Fruit fly (Drosophila melanogaster) whole organism, pupa: ENCODE measurements around the gene CG15014.

ENCODE experiments used
- CG10348 ChIP-seq: fragments of 200-800 bp; sonication (Bioruptor generic); IDR thresholded peaks from 2 replicates; pipeline ENCODE4 v1.3.6; 2022; ENCODE audit warnings: missing biosample characterization, missing genetic modification characterization
- CG12605 ChIP-seq: fragments of 200-800 bp; sonication (Bioruptor generic); IDR thresholded peaks from 2 replicates; pipeline ENCODE4 v1.3.6; 2022; ENCODE audit warnings: missing biosample characterization, missing genetic modification characterization
- CG13204 ChIP-seq: fragments of 200-800 bp; sonication (Bioruptor generic); optimal IDR thresholded peaks from 2 replicates; lab custom pipeline; 2018; ENCODE audit warnings: missing biosample characterization, mild to moderate bottlenecking, missing genetic modification characterization, moderate library complexity
- CG14655 ChIP-seq: fragments of 200-800 bp; sonication (Bioruptor generic); optimal IDR thresholded peaks from 3 replicates; lab custom pipeline; 2017; ENCODE audit warnings: mild to moderate bottlenecking, missing biosample characterization, missing genetic modification reagents, missing genetic modification characterization
- CG15710 ChIP-seq: fragments of 200-800 bp; sonication (Bioruptor generic); optimal IDR thresholded peaks from 2 replicates; lab custom pipeline; 2018; ENCODE audit warnings: missing biosample characterization, mild to moderate bottlenecking, missing genetic modification characterization, moderate library complexity
- CG17806 ChIP-seq: fragments of 200-800 bp; sonication (Bioruptor generic); optimal IDR thresholded peaks from 2 replicates; lab custom pipeline; 2018; ENCODE audit warnings: missing biosample characterization, mild to moderate bottlenecking, missing genetic modification characterization, moderate library complexity
- CG32121 ChIP-seq: fragments of 200-800 bp; sonication (Bioruptor generic); IDR thresholded peaks from 2 replicates; pipeline ENCODE4 v1.3.6; 2022; ENCODE audit warnings: missing biosample characterization, missing genetic modification characterization
- CG34367 ChIP-seq: fragments of 200-800 bp; sonication (Bioruptor generic); optimal IDR thresholded peaks from 2 replicates; lab custom pipeline; 2018; ENCODE audit warnings: missing biosample characterization, mild to moderate bottlenecking, missing genetic modification characterization
- CG4496 ChIP-seq: fragments of 200-800 bp; sonication (Bioruptor generic); IDR thresholded peaks from 3 replicates; pipeline ENCODE4 v1.3.6; 2022; ENCODE audit warnings: missing biosample characterization, missing genetic modification characterization
- CG8159 ChIP-seq: fragments of 200-800 bp; sonication (Bioruptor generic); optimal IDR thresholded peaks from 3 replicates; lab custom pipeline; 2018; ENCODE audit warnings: missing biosample characterization, mild to moderate bottlenecking, missing genetic modification characterization, moderate library complexity
- CG8301 ChIP-seq: fragments of 200-800 bp; sonication (Bioruptor generic); optimal IDR thresholded peaks from 2 replicates; lab custom pipeline; 2018; ENCODE audit warnings: missing biosample characterization, mild to moderate bottlenecking, missing genetic modification characterization
- CG9948 ChIP-seq: fragments of 200-800 bp; sonication (Bioruptor generic); optimal IDR thresholded peaks from 2 replicates; lab custom pipeline; 2018; ENCODE audit warnings: missing biosample characterization, mild to moderate bottlenecking, missing genetic modification characterization, moderate library complexity
- D1 ChIP-seq: fragments of 200-800 bp; sonication (Bioruptor generic); optimal IDR thresholded peaks from 2 replicates; lab custom pipeline; 2018; ENCODE audit warnings: missing biosample characterization, mild to moderate bottlenecking, missing genetic modification characterization, moderate library complexity
- EcR ChIP-seq: fragments of 200-800 bp; sonication (Bioruptor generic); optimal IDR thresholded peaks from 3 replicates; lab custom pipeline; 2019; ENCODE audit warnings: missing biosample characterization, missing genetic modification characterization, mild to moderate bottlenecking, moderate library complexity, missing genetic modification reagents
- Ets98B ChIP-seq: fragments of 200-800 bp; sonication (Bioruptor generic); IDR thresholded peaks from 2 replicates; pipeline ENCODE4 v1.3.6; 2022; ENCODE audit warnings: missing biosample characterization, missing genetic modification characterization
- Pif1A ChIP-seq: fragments of 200-800 bp; sonication (Bioruptor generic); optimal IDR thresholded peaks from 3 replicates; lab custom pipeline; 2016; ENCODE audit warnings: missing biosample characterization, missing genetic modification characterization
- Pif1B ChIP-seq: fragments of 200-800 bp; sonication (Bioruptor generic); optimal IDR thresholded peaks from 3 replicates; lab custom pipeline; 2016; ENCODE audit warnings: missing biosample characterization, missing genetic modification characterization
- Snoo ChIP-seq: fragments of 200-800 bp; sonication (Bioruptor generic); optimal IDR thresholded peaks from 3 replicates; lab custom pipeline; 2017; ENCODE audit warnings: missing biosample characterization, mild to moderate bottlenecking, missing genetic modification characterization, inconsistent platforms
- fd96Ca ChIP-seq: fragments of 200-800 bp; sonication (Bioruptor generic); IDR thresholded peaks from 3 replicates; pipeline ENCODE4 v1.3.6; 2022; ENCODE audit warnings: missing biosample characterization, missing genetic modification characterization
- gl ChIP-seq: fragments of 200-800 bp; sonication (Bioruptor generic); optimal IDR thresholded peaks from 2 replicates; lab custom pipeline; 2018; ENCODE audit warnings: missing biosample characterization, mild to moderate bottlenecking, missing genetic modification characterization
- rn ChIP-seq: fragments of 200-800 bp; sonication (Bioruptor generic); IDR thresholded peaks from 2 replicates; pipeline ENCODE4 v1.3.6; 2022; ENCODE audit warnings: missing biosample characterization, missing genetic modification characterization

CG15014 gene

DNA sequence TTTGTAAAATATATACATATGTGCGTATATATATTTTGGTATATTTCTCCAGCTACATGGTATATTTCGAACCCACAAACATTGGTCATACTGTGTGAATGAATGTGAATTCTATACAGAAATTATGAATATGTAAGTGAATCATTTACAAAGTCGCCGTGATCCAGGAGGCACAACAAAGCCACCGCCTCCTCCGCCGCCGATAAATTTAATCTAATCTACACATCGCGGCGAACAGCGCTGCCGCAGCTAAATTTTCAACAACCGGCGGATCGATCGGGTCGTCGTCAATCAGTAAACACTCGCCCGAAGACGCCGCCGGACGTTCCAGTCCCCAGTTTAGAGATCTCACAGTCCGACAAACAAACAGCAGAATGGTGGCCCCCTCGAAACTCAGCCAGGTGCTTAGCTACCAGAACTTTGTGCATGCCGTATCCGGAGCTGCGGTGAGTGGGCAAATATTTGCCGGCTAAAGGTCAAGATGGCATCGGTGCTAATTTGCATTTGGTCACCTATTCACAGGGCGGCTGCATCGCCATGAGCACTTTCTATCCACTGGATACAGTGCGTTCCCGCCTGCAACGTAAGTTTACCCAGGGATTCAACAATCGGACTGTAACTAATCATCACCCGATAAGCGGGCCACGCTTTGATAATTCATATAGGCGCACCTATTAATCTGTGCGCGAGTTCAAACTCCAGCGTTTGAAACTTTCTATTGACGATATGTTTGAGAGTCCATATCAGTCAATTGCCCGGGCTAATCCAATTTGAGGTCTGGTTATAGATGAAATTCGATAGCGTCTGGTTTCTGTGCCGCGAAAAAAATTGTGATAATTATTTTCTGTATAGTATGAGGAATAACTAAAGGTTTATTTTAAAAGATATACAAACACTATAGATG is 3.1 kb downstream of the CG15014 start, which contains the start of gene PMP34:
TSS of gene PMP34 (plus strand) at position 79 of the 904 bp plus-strand sequence.
- no peak for TF ChIP-seq CG8159 (tag; lab: Kevin White, UChicago)
- no peak for TF ChIP-seq gl (tag; lab: Kevin White, UChicago)
- TF ChIP-seq Pif1A = no peak
- 0 out of 2 replicates have a peak, but pooled peaks have one; percentile 15 for TF ChIP-seq CG32121
- TF ChIP-seq rn (GFP tag; lab: Robert Waterston, UW) = no peak
- no peak for TF ChIP-seq Ets98B (GFP tag; lab: Robert Waterston, UW)

DNA sequence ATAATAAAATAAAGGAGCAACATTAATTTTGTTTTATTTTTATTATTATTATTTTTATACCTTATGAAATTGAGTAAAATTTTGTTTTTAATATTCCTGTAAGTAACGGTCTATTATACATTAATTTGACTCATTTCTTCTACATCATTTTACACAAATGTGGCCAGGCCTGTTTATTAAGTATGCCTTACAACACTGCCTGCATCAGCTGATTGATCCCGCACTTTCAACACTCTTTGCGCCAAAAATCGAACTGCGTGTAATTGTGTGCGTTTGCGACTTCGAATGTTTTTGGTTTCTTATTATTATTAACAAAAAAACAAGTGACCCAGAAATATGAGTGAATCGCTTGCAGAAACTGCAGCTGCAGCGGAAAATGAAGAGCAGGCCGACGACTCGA is 8.8 kb downstream of the CG15014 start, which contains the start of gene Claspin:
TSS of gene Claspin (plus strand) at position 185 of the 400 bp plus-strand sequence.
- TF ChIP-seq D1 (tag; lab: Kevin White, UChicago) (peak; percentile 74), EcR (GFP tag; lab: Kevin White, UChicago) (no peak), Pif1A (no peak), gl (tag; lab: Kevin White, UChicago) (no peak), Snoo (tag; lab: Kevin White, UChicago) (peak; percentile 15), CG12605 (GFP tag; lab: Robert Waterston, UW) (no peak), CG8301 (no peak)

dm6 chr3L:4310604-4311003 is 11.5 kb downstream of the CG15014 start:
- TF ChIP-seq CG12605 (GFP tag; lab: Robert Waterston, UW) = no peak
- no peak for TF ChIP-seq Pif1B
- no peak for TF ChIP-seq CG34367 (tag; lab: Kevin White, UChicago)
- no peak for TF ChIP-seq CG10348 (GFP tag; lab: Robert Waterston, UW)
- no peak for TF ChIP-seq CG17806
- no peak for TF ChIP-seq CG13204 (GFP tag; lab: Kevin White, UChicago)
- no peak for TF ChIP-seq gl (tag; lab: Kevin White, UChicago)
- no peak for TF ChIP-seq D1 (tag; lab: Kevin White, UChicago)
- no peak for TF ChIP-seq Ets98B (GFP tag; lab: Robert Waterston, UW)
- TF ChIP-seq rn (GFP tag; lab: Robert Waterston, UW) = no peak

DNA sequence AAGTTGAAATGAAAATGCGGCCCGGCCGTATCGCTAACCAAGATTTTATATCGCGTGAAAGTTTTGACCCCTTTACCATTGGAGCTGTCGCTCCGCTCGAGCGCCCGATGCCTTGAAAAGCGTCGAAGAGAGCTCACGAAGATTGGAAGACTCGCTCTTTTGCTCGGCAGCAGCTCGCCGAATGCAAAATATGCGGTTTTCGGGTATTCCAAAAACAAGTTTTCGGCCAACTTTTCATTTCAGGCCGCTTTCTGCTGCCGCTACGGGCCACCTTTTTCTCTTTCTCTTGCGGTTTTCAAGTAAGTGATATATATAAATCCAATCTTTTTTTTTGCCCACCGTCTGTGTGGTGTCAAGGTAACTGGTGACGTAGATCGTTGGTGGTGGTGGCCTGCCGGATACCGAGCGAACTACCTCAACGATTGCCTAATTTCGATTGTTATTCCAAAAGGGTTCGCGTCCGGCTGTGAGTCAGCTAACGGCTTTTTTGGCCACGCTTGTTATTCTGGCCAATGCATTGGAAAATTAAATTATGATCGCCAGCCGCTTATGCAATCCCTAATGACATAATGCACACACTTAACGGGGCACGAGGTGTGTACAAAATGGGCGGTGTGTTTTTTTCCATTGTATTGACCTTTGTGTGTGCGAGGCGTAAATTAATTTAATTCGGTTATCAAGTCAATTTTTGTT is 14.2 kb downstream of the CG15014 start, which contains the start of gene dyl:
TSS of gene dyl (minus strand) at position 28 of the 693 bp plus-strand sequence.
- TF ChIP-seq Pif1A (no peak), CG10348 (GFP tag; lab: Robert Waterston, UW) (no peak), CG13204 (GFP tag; lab: Kevin White, UChicago) (no peak), D1 (tag; lab: Kevin White, UChicago) (no peak), CG15710 (tag; lab: Kevin White, UChicago) (no peak), CG14655 (GFP tag; lab: Kevin White, UChicago) (no peak), CG17806 (no peak), CG4496 (GFP tag; lab: Robert Waterston, UW) (0 out of 3 replicates have a peak, but pooled peaks have one; percentile 9), Snoo (tag; lab: Kevin White, UChicago) (peak; percentile 47)
- TF ChIP-seq, all 21 proteins: peak for 2

- TF ChIP-seq Snoo (tag; lab: Kevin White, UChicago) = peak; percentile 80
- peak; percentile 69 for TF ChIP-seq CG8159 (tag; lab: Kevin White, UChicago)
- TF ChIP-seq Pif1B = peak; percentile 85
- TF ChIP-seq CG34367 (tag; lab: Kevin White, UChicago) = peak; percentile 72
- peak; percentile 96 for TF ChIP-seq Ets98B (GFP tag; lab: Robert Waterston, UW)
- TF ChIP-seq CG14655 (GFP tag; lab: Kevin White, UChicago) = peak; percentile 89
- TF ChIP-seq CG9948 (tag; lab: Kevin White, UChicago) = peak; percentile 48
- peak; percentile 95 for TF ChIP-seq CG4496 (GFP tag; lab: Robert Waterston, UW)
- TF ChIP-seq fd96Ca = peak; percentile 92
- TF ChIP-seq D1 (tag; lab: Kevin White, UChicago) = peak; percentile 36
- TF ChIP-seq CG13204 (GFP tag; lab: Kevin White, UChicago) = peak; percentile 48
- TF ChIP-seq CG15710 (tag; lab: Kevin White, UChicago) = peak; percentile 80
- no peak for TF ChIP-seq EcR (GFP tag; lab: Kevin White, UChicago)
- TF ChIP-seq Pif1A = peak; percentile 90
- TF ChIP-seq CG8301 = peak; percentile 93
- peak; percentile 47 for TF ChIP-seq gl (tag; lab: Kevin White, UChicago)
- TF ChIP-seq CG12605 (GFP tag; lab: Robert Waterston, UW) = peak; percentile 89
- peak; percentile 77 for TF ChIP-seq rn (GFP tag; lab: Robert Waterston, UW)
- peak; percentile 76 for TF ChIP-seq CG17806
- TF ChIP-seq CG10348 (GFP tag; lab: Robert Waterston, UW) = peak; percentile 69; the same call in 1 of the 2 replicates
- peak; percentile 95 for TF ChIP-seq CG32121
Observed at dm6 chr3L:4304244-4304959, 17.7 kb downstream of the CG15014 start.
